Worm (Caenorhabditis elegans) whole organism, L1 larva: ENCODE data around the gene C18E9.7.

Experiments
- dsc-1 ChIP-seq: sonication (generic microtip); optimal IDR thresholded peaks from 2 replicates; lab custom pipeline; 2016; ENCODE audit warnings: mild to moderate bottlenecking, missing genetic modification characterization, missing compliant biosample characterization
- efl-1 ChIP-seq, 4 experiments: fragments of 150-350 bp; optimal IDR thresholded peaks in 3 of 4; peaks in 1 of 4; 1 replicate in 1 of 4; 2 replicates in 3 of 4; lab custom pipeline; 2014; ENCODE audit warnings: missing biosample characterization in 2 of 4, missing genetic modification characterization in 2 of 4, missing genetic modification reagents in 2 of 4
- elt-3 ChIP-seq, 6 experiments: fragments of 150-350 bp in 1 of 6; sonication (generic microtip); optimal IDR thresholded peaks; 2 replicates each; lab custom pipeline; 2017 to 2018; ENCODE audit warnings: missing biosample characterization in 6 of 6, missing genetic modification characterization in 6 of 6, inconsistent platforms in 1 of 6

C18E9.7 gene

DNA sequence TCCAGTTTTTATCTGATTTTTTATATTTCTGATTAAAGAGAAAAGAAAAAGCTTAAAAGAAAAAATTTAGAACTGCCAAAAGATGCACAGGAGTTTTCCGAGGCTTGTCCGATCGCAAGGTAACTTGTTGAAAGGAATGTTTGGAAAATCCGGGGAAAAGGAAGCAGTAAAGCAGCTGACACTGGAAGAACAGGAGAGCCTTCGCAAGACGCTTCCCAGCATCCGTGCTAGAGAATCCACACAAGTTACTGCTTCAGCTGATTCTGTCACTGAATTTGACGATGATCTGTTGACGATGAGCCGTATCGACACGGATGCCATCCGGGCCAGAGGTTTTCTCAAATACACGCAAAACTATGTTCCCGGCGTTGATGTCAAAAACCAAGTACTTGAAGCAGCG, 52.8 kb downstream of the C18E9.7 start, which contains the start of gene mrpl-50:
TSS of gene mrpl-50 (plus strand) at position 71 of the 400 bp plus-strand sequence.
- TF ChIP-seq dsc-1 (tag; lab: Kevin White, UChicago), result peak; percentile 6
- TF ChIP-seq elt-3 (tag; optimal IDR thresholded peaks at IDR 0.05; lab: Kevin White, UChicago), result no peak
- no peak for TF ChIP-seq efl-1 (optimal IDR thresholded peaks at IDR 0.05; lab: Kevin White, UChicago)
- TF ChIP-seq efl-1 (GFP tag; optimal IDR thresholded peaks at IDR 0.05 in 1 of 2; lab: Kevin White, UChicago), result peak in 1 of 2 experiments; percentile 78
- TF ChIP-seq, all 84 proteins: peak for 2
